Fruit fly (Drosophila melanogaster) whole organism, wandering third instar larva: ENCODE measurements around the gene Grip128.

Source experiments
- Abd-B ChIP-seq: fragments of >200 bp; optimal IDR thresholded peaks from 2 replicates; lab custom pipeline; 2017; ENCODE audit warnings: missing biosample characterization, missing genetic modification characterization
- CG32264 ChIP-seq: fragments of 200-800 bp; sonication (Bioruptor generic); optimal IDR thresholded peaks from 2 replicates; lab custom pipeline; 2016; ENCODE audit warnings: missing biosample characterization, missing genetic modification characterization
- Dfd ChIP-seq: fragments of >200 bp; optimal IDR thresholded peaks from 2 replicates; lab custom pipeline; 2017; ENCODE audit warnings: missing biosample characterization, missing genetic modification characterization
- GATAd ChIP-seq: sonication (Bioruptor generic); optimal IDR thresholded peaks from 2 replicates; lab custom pipeline; 2016; ENCODE audit warnings: missing biosample characterization, missing genetic modification characterization
- Myc ChIP-seq: fragments of >200 bp; optimal IDR thresholded peaks from 2 replicates; lab custom pipeline; 2017
- OdsH ChIP-seq: fragments of 200-800 bp; sonication (Bioruptor generic); optimal IDR thresholded peaks from 2 replicates; lab custom pipeline; 2016; ENCODE audit warnings: missing biosample characterization, mild to moderate bottlenecking, missing genetic modification characterization
- Sp1 ChIP-seq: fragments of 200-800 bp; sonication (Bioruptor generic); optimal IDR thresholded peaks from 3 replicates; lab custom pipeline; 2019; ENCODE audit warnings: missing biosample characterization, mild to moderate bottlenecking, missing genetic modification characterization, moderate library complexity
- dsf ChIP-seq: sonication (Bioruptor generic); optimal IDR thresholded peaks from 2 replicates; lab custom pipeline; 2016; ENCODE audit warnings: missing biosample characterization, missing genetic modification characterization, borderline replicate concordance
- fru ChIP-seq: fragments of 200-800 bp; sonication (Bioruptor generic); optimal IDR thresholded peaks from 3 replicates; lab custom pipeline; 2016; ENCODE audit warnings: missing biosample characterization, mild to moderate bottlenecking, missing genetic modification characterization
- h ChIP-seq: fragments of 200-800 bp; sonication (Bioruptor generic); optimal IDR thresholded peaks from 3 replicates; lab custom pipeline; 2016; ENCODE audit warnings: missing biosample characterization, mild to moderate bottlenecking, missing genetic modification characterization
- lola ChIP-seq: fragments of >200 bp; optimal IDR thresholded peaks from 2 replicates; lab custom pipeline; 2017; ENCODE audit warnings: missing biosample characterization, missing genetic modification characterization
- psq ChIP-seq: fragments of 200-800 bp; sonication (Bioruptor generic); optimal IDR thresholded peaks from 3 replicates; lab custom pipeline; 2017; ENCODE audit warnings: missing biosample characterization, mild to moderate bottlenecking, missing genetic modification characterization, moderate library complexity
- rgr ChIP-seq: fragments of 200-800 bp; sonication (Bioruptor generic); optimal IDR thresholded peaks from 3 replicates; lab custom pipeline; 2016; ENCODE audit warnings: missing biosample characterization, mild to moderate bottlenecking, missing genetic modification characterization

dm6 chrX:15496651-15497409, 24.9 kb upstream of the Grip128 start:
- no peak for TF ChIP-seq dsf (GFP tag; lab: Kevin White, UChicago)
- TF ChIP-seq Sp1 (GFP tag; lab: Kevin White, UChicago): no peak
- no peak for TF ChIP-seq lola (GFP tag; lab: Kevin White, UChicago)
- no peak for TF ChIP-seq Abd-B (GFP tag; lab: Kevin White, UChicago)
- TF ChIP-seq GATAd (GFP tag; lab: Kevin White, UChicago): no peak
- TF ChIP-seq psq (GFP tag; lab: Kevin White, UChicago): no peak
- TF ChIP-seq fru (GFP tag; lab: Kevin White, UChicago): no peak
- TF ChIP-seq CG32264: no peak
- no peak for TF ChIP-seq Dfd (GFP tag; lab: Kevin White, UChicago)
- TF ChIP-seq rgr (GFP tag; lab: Kevin White, UChicago): no peak
- TF ChIP-seq Myc (lab: Kevin White, UChicago): no peak
- TF ChIP-seq OdsH (GFP tag; lab: Kevin White, UChicago): no peak
- no peak for TF ChIP-seq h (GFP tag; lab: Kevin White, UChicago)
